Worm (Caenorhabditis elegans): ENCODE results near the gene ral-1.
"Not testable (repeated sequence)": the region's sequence is repeated elsewhere in the genome, so short reads cannot be mapped to it uniquely, and the experiment has no call there.

Gene ral-1

DNA sequence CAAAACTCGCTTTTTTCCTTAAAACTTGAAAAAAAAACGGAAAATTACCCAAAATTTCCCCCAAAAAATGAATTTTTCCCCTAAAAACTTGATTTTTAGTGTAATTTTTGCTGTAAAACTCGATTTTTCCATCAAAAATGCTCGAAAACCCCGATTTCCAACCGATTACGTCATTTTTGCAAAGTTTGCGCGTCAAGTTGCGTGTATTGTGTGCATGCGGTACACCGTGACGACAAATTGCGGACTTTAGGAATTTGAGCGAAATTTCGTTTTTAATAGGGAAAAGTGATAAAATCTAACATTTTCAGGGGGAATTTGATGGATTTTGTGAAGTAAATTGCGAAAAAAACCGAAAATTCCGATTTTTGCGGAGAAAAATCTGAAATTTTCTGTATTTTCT is 12.8 kb downstream of the ral-1 start:
- TF ChIP-seq cog-1 (tag; optimal IDR thresholded peaks at IDR 0.05), result no peak
- 0 out of 2 replicates have a peak, but pooled peaks have one; percentile 41 for TF ChIP-seq ztf-23 (GFP tag; IDR thresholded peaks at IDR 0.05)

DNA sequence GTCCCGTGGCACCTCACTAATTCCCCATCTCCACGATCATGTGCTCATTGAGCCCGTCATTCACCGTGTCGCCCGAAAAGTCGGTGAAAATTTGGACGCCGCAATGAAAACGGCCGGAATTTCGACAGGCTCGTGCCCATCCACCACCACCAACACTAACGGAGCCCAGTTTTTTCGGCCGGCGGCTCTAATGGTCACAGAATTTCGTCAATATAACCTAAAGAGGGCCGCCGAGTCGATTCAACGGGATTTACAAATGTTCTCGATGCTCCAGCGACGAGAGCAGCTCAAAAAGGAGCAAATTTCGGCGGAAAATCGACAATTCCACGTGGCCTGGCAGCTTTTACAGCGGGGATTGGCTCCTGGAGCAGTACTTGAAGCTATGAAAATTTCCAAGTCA is 18.4 kb downstream of the ral-1 start:
- no peak for TF ChIP-seq tab-1 (GFP tag; IDR thresholded peaks at IDR 0.05)
- TF ChIP-seq flt-1 (GFP tag; IDR thresholded peaks at IDR 0.05), result no peak
- no peak for TF ChIP-seq cog-1 (tag; optimal IDR thresholded peaks at IDR 0.05)
- no peak for TF ChIP-seq klf-2 (GFP tag; conservative IDR thresholded peaks at IDR 0.05)
- no peak for TF ChIP-seq ztf-29 (GFP tag; IDR thresholded peaks at IDR 0.05)
- no peak for TF ChIP-seq ztf-23 (GFP tag; IDR thresholded peaks at IDR 0.05)
- TF ChIP-seq T22C8.4 (GFP tag; IDR thresholded peaks at IDR 0.05), result no peak
- TF ChIP-seq med-1 (GFP tag; optimal IDR thresholded peaks at IDR 0.05; ENCODE audit: insufficient read depth), result no peak

- no peak for TF ChIP-seq flt-1 (GFP tag; IDR thresholded peaks at IDR 0.05)
- TF ChIP-seq T22C8.4 (GFP tag; IDR thresholded peaks at IDR 0.05), result no peak
- TF ChIP-seq cog-1 (tag; optimal IDR thresholded peaks at IDR 0.05), result no peak
- TF ChIP-seq med-1 (GFP tag; optimal IDR thresholded peaks at IDR 0.05; ENCODE audit: insufficient read depth), result no peak
- no peak for TF ChIP-seq ztf-29 (GFP tag; IDR thresholded peaks at IDR 0.05)
- TF ChIP-seq klf-2 (GFP tag; conservative IDR thresholded peaks at IDR 0.05), result no peak
These were observed 20.7 kb downstream of the ral-1 start for ce11 chrIII:3331767-3332166.

- not testable (repeated sequence) for TF ChIP-seq ref-1 (GFP tag; conservative IDR thresholded peaks at IDR 0.05); med-1 (GFP tag; optimal IDR thresholded peaks at IDR 0.05; ENCODE audit: insufficient read depth); ztf-29 (GFP tag; IDR thresholded peaks at IDR 0.05)
These were observed 21.6 kb downstream of the ral-1 start, which contains the start of gene Y53G8AR.1 for ce11 chrIII:3332736-3333135. Gene Y53G8AR.1 (plus strand): TSS chrIII:3333036.

ce11 chrIII:3334941-3335559 is 23.9 kb downstream of the ral-1 start:
- peak; percentile 89 for TF ChIP-seq tab-1 (GFP tag; IDR thresholded peaks at IDR 0.05)
- peak; percentile 94 for TF ChIP-seq flt-1 (GFP tag; IDR thresholded peaks at IDR 0.05)
- peak; percentile 97 for TF ChIP-seq ztf-29 (GFP tag; IDR thresholded peaks at IDR 0.05)
- TF ChIP-seq ref-1 (GFP tag; conservative IDR thresholded peaks at IDR 0.05), result peak; percentile 93
- peak; percentile 95 for TF ChIP-seq ztf-23 (GFP tag; IDR thresholded peaks at IDR 0.05)
- peak; percentile 98 for TF ChIP-seq klf-2 (GFP tag; conservative IDR thresholded peaks at IDR 0.05)
- peak; percentile 87 for TF ChIP-seq T22C8.4 (GFP tag; IDR thresholded peaks at IDR 0.05)

- no peak for TF ChIP-seq ztf-29 (GFP tag; IDR thresholded peaks at IDR 0.05)
- TF ChIP-seq tab-1 (GFP tag; IDR thresholded peaks at IDR 0.05), result no peak
- no peak for TF ChIP-seq flt-1 (GFP tag; IDR thresholded peaks at IDR 0.05)
- no peak for TF ChIP-seq cog-1 (tag; optimal IDR thresholded peaks at IDR 0.05)
- TF ChIP-seq ref-1 (GFP tag; conservative IDR thresholded peaks at IDR 0.05), result no peak
- TF ChIP-seq med-1 (GFP tag; optimal IDR thresholded peaks at IDR 0.05; ENCODE audit: insufficient read depth), result no peak
- TF ChIP-seq klf-2 (GFP tag; conservative IDR thresholded peaks at IDR 0.05), result no peak
These were observed 28.4 kb downstream of the ral-1 start for ce11 chrIII:3339317-3340016.

- TF ChIP-seq T22C8.4 (GFP tag; IDR thresholded peaks at IDR 0.05) (no peak), cog-1 (tag; optimal IDR thresholded peaks at IDR 0.05) (no peak), ref-1 (GFP tag; conservative IDR thresholded peaks at IDR 0.05) (no peak), ztf-23 (GFP tag; IDR thresholded peaks at IDR 0.05) (no peak), tab-1 (GFP tag; IDR thresholded peaks at IDR 0.05) (no peak), flt-1 (GFP tag; IDR thresholded peaks at IDR 0.05) (no peak), ztf-29 (GFP tag; IDR thresholded peaks at IDR 0.05) (no peak), klf-2 (GFP tag; conservative IDR thresholded peaks at IDR 0.05) (no peak), med-1 (GFP tag; optimal IDR thresholded peaks at IDR 0.05; ENCODE audit: insufficient read depth) (no peak)
These were observed 32.4 kb downstream of the ral-1 start for ce11 chrIII:3343463-3343862.

DNA sequence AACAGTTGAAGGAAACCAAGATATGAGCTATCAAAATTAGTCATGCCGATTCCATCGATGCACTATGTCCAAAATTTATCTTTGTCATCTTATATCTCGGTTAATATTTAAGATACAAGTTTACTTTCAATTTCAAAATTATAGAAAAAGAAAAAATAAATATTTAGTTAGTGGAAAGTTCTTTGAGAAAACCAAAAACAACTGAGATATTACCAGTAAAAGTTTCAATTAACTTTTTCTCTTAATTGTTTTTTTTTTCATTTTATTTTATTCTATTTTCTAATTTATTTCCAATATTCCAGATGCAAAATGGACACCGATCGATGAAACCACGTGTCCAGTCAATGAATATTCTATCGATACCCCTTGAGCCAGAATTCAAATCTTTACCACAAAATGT is 33.5 kb downstream of the ral-1 start, which contains the start of gene gei-1:
TSS of gene gei-1 (plus strand) at position 301 of the 400 bp plus-strand sequence.
- TF ChIP-seq T22C8.4 (GFP tag; IDR thresholded peaks at IDR 0.05), result no peak
- no peak for TF ChIP-seq ztf-29 (GFP tag; IDR thresholded peaks at IDR 0.05)
- no peak for TF ChIP-seq ref-1 (GFP tag; conservative IDR thresholded peaks at IDR 0.05)
- no peak for TF ChIP-seq ztf-23 (GFP tag; IDR thresholded peaks at IDR 0.05)
- no peak for TF ChIP-seq med-1 (GFP tag; optimal IDR thresholded peaks at IDR 0.05; ENCODE audit: insufficient read depth)
- TF ChIP-seq klf-2 (GFP tag; conservative IDR thresholded peaks at IDR 0.05), result no peak
- no peak for TF ChIP-seq flt-1 (GFP tag; IDR thresholded peaks at IDR 0.05)
- TF ChIP-seq cog-1 (tag; optimal IDR thresholded peaks at IDR 0.05), result no peak
- no peak for TF ChIP-seq tab-1 (GFP tag; IDR thresholded peaks at IDR 0.05)

DNA sequence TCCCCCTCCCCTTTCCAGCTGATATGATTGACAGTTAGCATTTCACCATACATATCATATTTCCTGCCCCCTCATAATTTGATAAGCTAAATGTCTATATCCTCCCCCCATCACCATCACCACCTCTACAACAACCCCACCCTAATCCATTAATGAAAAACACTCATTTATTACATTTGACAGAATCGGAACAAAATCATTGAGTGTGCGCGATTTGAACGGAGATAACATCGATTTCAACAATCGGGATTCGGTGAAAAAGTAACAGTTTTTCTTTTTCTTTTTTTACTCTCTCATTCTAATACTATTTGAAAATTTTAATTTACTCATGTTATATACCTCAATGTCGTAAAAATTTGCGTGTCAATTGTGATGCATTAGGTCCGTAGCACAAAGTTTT is 34.7 kb downstream of the ral-1 start:
- no peak for TF ChIP-seq med-1 (GFP tag; optimal IDR thresholded peaks at IDR 0.05; ENCODE audit: insufficient read depth)
- TF ChIP-seq flt-1 (GFP tag; IDR thresholded peaks at IDR 0.05), result no peak
- no peak for TF ChIP-seq T22C8.4 (GFP tag; IDR thresholded peaks at IDR 0.05)
- TF ChIP-seq klf-2 (GFP tag; conservative IDR thresholded peaks at IDR 0.05), result no peak
- no peak for TF ChIP-seq ztf-29 (GFP tag; IDR thresholded peaks at IDR 0.05)
- no peak for TF ChIP-seq ztf-23 (GFP tag; IDR thresholded peaks at IDR 0.05)
- no peak for TF ChIP-seq ref-1 (GFP tag; conservative IDR thresholded peaks at IDR 0.05)
- TF ChIP-seq cog-1 (tag; optimal IDR thresholded peaks at IDR 0.05), result no peak
- no peak for TF ChIP-seq tab-1 (GFP tag; IDR thresholded peaks at IDR 0.05)

DNA sequence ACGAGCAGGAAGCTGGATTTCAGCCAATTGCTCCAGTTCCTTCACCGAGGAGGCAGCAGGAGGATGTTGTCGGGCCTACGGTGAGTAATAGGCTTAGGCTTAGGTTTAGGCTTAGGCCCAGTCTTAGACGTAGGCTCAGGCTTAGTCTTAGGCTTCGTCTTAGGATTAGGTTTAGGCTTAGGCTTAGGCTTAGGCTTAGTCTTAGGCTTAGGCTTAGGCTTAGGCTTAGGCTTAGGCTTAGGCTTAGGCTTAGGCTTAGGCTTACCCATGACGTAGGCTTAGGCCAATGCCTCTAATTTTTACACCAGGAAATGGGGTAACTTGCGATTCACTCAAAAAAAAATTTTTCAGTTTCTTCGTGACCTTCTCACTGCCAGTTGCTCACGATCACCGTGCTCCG is 35.6 kb downstream of the ral-1 start:
- TF ChIP-seq ztf-23 (GFP tag; IDR thresholded peaks at IDR 0.05), result no peak
- peak; percentile 71; the same call in 1 of the 2 replicates for TF ChIP-seq ztf-29 (GFP tag; IDR thresholded peaks at IDR 0.05)

All from whole organism, midembryonic.